Worm (Caenorhabditis elegans) whole organism, L4/young adult: ENCODE data around the gene ceh-51.

Source experiments
- W03F9.2 ChIP-seq: fragments of 150-350 bp; optimal IDR thresholded peaks from 2 replicates; lab custom pipeline; 2014; ENCODE audit warnings: missing biosample characterization, missing genetic modification characterization
- dao-5 ChIP-seq: sonication (generic microtip); optimal IDR thresholded peaks from 2 replicates; lab custom pipeline; 2016; ENCODE audit warnings: missing genotype, missing genetic modification characterization, moderate library complexity, missing compliant biosample characterization
- him-1 ChIP-seq: sonication (generic microtip); optimal IDR thresholded peaks from 2 replicates; lab custom pipeline; 2016; ENCODE audit warnings: missing genotype, missing genetic modification reagents, missing genetic modification characterization, missing compliant biosample characterization

ceh-51 gene

DNA sequence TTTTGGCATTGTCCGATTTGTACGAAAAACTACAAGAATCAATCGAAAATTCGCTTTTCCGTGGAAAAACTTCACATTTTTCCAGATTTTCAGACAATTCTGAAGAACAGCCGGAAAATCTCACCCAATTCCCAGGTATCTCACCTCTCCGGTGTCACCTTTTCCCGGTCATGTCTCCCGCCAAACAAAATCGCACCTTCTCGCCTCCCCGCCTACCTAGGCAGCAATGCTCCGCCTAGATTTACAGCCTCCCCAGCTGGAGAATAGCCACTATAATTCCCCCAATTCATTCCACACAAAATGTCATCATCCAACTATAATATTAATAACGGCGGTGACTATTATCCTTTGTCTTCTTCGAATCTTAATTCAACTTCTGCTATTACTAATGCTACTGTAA lies at the start of gene ceh-51:
TSS of gene ceh-51 (plus strand) at position 301 of the 400 bp plus-strand sequence.
- TF ChIP-seq W03F9.2 (tag; lab: Kevin White, UChicago), result no peak
- TF ChIP-seq him-1 (tag; lab: Kevin White, UChicago), result no peak
- no peak for TF ChIP-seq dao-5 (tag; lab: Kevin White, UChicago)

DNA sequence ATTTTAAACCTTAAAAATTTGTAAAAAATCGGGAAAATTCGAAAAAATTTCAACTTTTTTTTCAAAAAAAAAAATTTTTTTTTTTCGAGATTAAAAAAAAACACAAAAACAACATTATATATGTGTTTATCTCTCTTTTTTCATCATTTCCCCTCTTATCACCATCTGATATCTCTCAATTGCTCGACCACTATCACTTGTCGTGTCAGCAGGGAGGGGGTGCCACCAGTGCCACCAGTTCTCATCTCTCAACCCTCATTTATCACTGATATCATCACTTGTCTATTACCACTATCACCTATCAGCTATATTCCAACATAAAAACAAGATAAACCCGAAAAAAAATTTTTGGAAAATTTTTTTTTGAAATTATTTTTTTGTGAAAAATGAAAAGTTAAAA lies 47.5 kb upstream of the ceh-51 start:
- TF ChIP-seq dao-5 (tag; lab: Kevin White, UChicago) (no peak), W03F9.2 (tag; lab: Kevin White, UChicago) (no peak)

DNA sequence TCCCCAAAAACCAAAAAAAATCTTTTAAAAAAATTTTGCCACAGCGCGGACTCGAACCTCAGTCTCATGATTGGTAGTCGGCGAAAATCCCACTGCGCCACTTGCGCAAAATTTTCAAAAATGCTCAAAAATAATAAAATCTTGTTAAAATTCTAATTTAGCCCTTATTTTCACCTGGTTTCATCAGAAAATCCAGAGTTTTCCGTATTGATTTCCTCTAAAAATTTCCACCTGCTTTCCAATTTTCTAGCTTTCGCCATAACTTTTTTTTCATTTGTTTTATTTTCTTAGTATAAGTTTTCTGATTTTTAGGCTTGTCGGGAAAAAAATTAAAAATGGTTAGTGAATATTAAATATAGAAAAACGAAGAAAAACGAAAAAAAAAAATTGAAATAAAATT lies 46.6 kb upstream of the ceh-51 start:
- TF ChIP-seq dao-5 (tag; lab: Kevin White, UChicago), result no peak
- no peak for TF ChIP-seq W03F9.2 (tag; lab: Kevin White, UChicago)
- no peak for TF ChIP-seq him-1 (tag; lab: Kevin White, UChicago)

DNA sequence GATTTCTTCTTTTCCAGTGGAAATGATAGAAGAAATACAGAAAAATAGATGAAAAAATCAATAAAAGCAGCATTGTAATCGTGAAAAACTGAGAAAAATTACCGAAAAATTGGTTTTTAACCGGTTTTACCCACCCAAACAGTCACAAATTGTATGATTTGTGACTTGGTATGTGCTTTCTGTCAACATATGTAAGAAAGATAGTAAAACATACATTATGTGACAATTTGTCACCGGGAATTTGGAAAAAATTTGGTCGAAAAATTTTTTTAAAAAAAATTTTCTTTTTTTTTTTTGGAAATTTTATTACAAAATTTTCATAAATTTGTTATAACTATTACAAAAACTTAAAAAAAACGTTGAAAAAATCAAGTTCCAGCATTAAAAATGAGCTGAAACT lies 36.8 kb upstream of the ceh-51 start, which contains the start of gene cyp-33D3:
TSS of gene cyp-33D3 (minus strand) at position 101 of the 400 bp plus-strand sequence.
- TF ChIP-seq him-1 (tag; lab: Kevin White, UChicago), result no peak
- no peak for TF ChIP-seq dao-5 (tag; lab: Kevin White, UChicago)
- no peak for TF ChIP-seq W03F9.2 (tag; lab: Kevin White, UChicago)

DNA sequence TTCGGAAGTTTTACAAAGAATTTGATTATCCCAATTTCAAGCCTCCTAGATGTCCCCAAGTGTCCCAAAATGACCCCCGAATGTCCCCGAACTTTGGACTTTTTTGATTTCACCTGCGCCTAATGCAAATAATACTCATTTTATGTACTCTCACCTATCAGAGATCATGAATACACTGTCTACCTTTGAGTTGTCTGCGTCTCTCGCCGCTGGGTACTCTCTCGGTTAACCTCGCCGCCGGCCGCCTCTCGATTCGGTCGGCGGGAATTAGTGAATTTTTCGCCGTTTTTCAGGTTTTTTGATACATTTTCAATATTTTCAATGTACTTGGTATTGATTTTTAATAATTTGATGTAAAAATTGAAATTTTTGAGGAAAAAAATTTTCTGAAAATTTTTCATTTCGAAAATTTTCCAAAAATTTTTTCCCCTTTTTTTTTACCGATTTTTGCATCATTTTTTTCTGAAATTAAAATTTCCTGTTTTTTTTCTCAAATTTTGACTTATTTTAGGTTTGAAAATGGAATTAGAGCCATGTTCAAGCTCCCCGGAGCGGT lies 35.1 kb upstream of the ceh-51 start, which contains the start of gene nhr-65:
TSS of gene nhr-65 (plus strand) at position 506 of the 556 bp plus-strand sequence.
- TF ChIP-seq him-1 (tag; lab: Kevin White, UChicago) (no peak), dao-5 (tag; lab: Kevin White, UChicago) (no peak), W03F9.2 (tag; lab: Kevin White, UChicago) (no peak)

DNA sequence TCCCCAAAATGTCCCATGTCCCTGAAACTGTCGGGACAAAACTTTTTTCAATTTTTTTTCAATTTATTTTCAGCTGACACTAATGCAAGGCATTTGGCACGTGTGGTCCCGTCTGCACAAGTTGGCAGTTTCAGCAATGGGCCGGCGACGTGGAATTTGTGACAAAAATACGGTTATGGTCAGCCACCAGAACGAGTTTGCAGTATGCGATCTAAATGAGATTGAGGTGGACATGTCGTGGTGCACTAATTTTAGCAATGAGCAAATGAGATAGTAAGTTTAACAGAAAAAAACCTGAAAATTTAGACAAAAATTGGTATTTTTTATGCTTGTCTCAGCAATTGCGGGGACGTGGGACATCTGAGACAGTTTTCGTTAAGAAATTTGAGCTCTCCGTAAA lies 31.5 kb upstream of the ceh-51 start:
- no peak for TF ChIP-seq dao-5 (tag; lab: Kevin White, UChicago)
- no peak for TF ChIP-seq W03F9.2 (tag; lab: Kevin White, UChicago)
- no peak for TF ChIP-seq him-1 (tag; lab: Kevin White, UChicago)

DNA sequence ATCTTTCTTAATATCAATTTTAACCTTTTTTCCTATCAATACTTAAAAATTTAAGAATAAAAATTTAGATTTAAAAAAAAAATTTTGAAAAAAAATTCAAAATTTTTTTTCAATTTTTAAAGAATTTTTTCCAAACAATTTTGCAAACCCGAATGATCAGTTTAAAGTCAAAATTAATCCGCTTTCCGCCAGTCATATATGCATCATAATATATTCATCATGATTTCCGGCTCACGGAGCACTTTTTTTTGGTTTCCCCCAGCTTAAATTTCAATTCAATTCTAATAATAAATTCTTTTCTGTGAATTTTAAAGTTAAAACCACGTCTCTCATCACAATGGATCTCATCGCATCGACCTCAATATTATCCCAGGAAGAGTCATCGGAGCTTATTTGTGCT lies 27.5 kb upstream of the ceh-51 start, which contains the start of gene nhr-230:
TSS of gene nhr-230 (plus strand) at position 301 of the 400 bp plus-strand sequence.
- TF ChIP-seq him-1 (tag; lab: Kevin White, UChicago), result no peak
- no peak for TF ChIP-seq W03F9.2 (tag; lab: Kevin White, UChicago)
- no peak for TF ChIP-seq dao-5 (tag; lab: Kevin White, UChicago)

DNA sequence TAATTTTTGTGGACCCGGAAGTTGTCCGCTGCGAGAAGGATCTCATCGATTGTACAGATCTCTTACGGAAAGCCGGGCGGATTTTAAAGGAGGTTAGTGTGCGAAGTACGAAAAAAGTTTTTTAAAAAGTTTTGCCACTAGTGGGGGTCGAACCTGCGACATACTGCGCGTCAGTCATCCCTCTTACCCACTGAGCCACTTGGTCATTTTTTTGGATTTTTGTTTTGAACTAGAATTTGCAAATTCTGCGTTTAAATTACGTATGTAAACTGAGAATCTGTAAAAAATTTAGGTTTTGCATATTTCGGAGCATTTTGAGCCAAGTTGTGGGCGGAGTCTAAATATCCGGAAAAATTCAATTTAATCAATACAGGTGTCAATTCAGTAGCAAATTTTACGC lies 25.4 kb upstream of the ceh-51 start:
- TF ChIP-seq W03F9.2 (tag; lab: Kevin White, UChicago), result no peak

DNA sequence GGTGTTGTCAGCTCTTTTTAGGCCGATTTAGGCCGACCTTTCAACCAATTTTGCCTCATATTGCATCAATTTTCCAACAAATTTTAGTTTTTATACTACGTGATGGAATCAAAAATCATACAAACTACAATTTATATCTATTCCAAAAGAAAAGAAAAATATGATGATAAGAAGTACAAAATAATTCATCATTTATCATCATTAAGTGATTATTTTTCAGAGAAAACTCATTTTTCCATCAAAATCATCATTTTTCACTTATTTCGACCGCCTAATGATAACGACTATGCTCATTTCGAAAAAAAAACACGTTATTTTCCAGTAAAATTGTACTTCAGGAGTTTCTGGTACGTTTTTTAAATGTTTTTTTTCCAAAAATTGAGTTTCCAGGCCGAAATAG lies 19.1 kb upstream of the ceh-51 start:
- TF ChIP-seq dao-5 (tag; lab: Kevin White, UChicago), result no peak
- no peak for TF ChIP-seq him-1 (tag; lab: Kevin White, UChicago)
- no peak for TF ChIP-seq W03F9.2 (tag; lab: Kevin White, UChicago)

DNA sequence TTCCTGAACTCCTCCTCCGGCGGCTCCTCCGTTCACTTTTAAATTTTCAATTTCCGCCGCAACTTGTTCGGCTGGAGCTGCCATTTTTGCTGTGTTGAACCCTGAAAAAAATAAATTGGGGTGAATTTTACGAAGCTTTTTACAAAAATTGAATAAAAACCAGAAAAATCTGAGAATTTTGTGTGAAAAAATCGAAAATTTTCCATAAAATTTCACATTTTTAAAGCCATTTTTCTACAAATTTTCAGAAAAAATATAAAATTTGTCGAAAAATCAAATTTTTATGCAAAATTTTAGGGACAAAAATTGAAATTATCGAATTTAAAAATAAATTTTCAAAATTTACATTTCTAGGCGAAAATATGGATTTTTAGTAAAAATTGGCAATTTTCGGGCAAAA lies 14.8 kb upstream of the ceh-51 start, which contains the start of gene wars-1:
TSS of gene wars-1 (minus strand) at position 101 of the 400 bp plus-strand sequence.
- TF ChIP-seq him-1 (tag; lab: Kevin White, UChicago), result no peak
- TF ChIP-seq W03F9.2 (tag; lab: Kevin White, UChicago), result no peak
- no peak for TF ChIP-seq dao-5 (tag; lab: Kevin White, UChicago)

DNA sequence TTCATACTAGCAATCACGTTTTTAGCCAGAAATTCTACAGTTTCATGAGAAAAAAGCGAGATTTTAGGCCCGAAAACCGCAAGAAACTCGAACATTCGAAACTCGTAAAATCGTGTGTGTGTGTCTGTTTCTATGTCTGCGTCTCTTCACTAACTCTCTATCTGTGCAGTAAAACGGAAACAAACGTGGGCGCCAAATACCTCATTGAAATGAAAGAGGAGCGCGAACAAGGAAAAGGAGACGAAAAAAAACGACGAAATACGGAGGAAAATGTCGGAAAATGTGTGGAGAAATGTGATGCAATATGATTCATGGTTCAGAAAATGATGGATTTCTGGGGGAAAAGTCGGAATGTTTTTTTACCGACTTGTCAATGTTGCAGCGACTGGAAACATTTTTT lies 5.4 kb upstream of the ceh-51 start:
- TF ChIP-seq W03F9.2 (tag; lab: Kevin White, UChicago), result no peak
- no peak for TF ChIP-seq dao-5 (tag; lab: Kevin White, UChicago)
- no peak for TF ChIP-seq him-1 (tag; lab: Kevin White, UChicago)

DNA sequence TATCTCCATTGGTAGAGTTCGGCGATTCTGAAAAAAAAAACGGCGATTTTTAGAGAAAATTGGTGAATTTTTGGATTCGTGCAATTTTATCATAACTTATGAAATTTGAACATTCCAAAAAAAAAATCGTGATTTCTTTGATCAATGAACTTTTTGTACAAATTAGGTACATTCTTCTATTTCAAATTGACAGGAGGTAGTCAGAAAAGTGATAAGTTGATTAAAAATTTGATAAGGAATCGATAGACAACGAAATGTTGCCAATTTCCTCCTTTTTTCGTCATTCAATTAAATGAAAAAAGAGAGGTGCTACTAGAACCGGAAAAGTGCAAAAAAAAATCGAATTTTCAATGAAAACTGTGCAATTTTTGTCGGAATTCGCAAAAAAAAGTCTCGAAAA lies 3.0 kb upstream of the ceh-51 start:
- TF ChIP-seq dao-5 (tag; lab: Kevin White, UChicago), result no peak
- no peak for TF ChIP-seq W03F9.2 (tag; lab: Kevin White, UChicago)
- no peak for TF ChIP-seq him-1 (tag; lab: Kevin White, UChicago)

DNA sequence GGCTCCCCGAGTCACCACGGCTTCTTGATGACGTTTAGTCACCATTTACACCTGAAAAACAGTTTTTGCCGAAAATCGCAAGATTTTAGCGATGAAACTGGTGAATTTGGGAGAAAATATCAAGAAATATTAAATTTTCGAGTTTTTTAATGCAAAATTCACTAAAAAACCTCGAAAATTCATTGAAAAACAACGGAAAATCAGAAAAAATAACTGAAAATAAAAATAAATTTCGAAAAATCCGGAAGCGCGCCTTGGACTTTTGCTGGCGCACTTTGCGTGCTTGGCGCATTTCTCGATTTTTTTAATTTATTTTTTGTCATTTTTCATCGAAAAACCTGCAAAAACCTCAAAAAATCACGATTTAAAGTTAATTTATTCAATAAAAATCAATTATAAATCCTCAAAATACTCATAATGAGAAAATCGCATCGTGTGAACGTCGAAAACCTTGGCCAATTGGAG lies 21.0 kb downstream of the ceh-51 start, which contains the start of gene emb-4:
TSS of gene emb-4 (minus strand) at position 51 of the 465 bp plus-strand sequence.
- no peak for TF ChIP-seq him-1 (tag; lab: Kevin White, UChicago)
- peak; percentile 55 for TF ChIP-seq W03F9.2 (tag; lab: Kevin White, UChicago)
- no peak for TF ChIP-seq dao-5 (tag; lab: Kevin White, UChicago)

DNA sequence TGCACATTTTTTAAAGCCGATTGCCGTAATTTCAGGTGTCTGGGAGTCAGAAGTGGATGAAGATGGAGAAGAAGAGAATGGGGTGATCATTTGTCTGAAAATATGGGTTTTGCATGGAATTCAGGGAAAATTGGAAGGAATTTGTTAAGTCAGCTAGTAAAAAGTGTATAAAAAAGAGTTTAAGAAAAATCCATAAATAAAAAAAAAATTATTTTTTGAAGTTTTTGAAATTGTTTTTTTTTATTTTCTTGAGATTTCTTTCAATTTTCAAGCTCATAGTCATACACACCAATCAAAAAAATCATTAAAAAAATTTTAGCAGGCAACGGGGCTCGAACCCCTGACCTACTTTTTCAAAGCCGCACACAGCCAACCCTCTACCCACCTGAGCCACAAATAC lies 26.5 kb downstream of the ceh-51 start, which contains the start of gene nhr-243:
TSS of gene nhr-243 (minus strand) at position 101 of the 400 bp plus-strand sequence.
- TF ChIP-seq him-1 (tag; lab: Kevin White, UChicago) (no peak), dao-5 (tag; lab: Kevin White, UChicago) (no peak), W03F9.2 (tag; lab: Kevin White, UChicago) (no peak)
